Worm (Caenorhabditis elegans): ENCODE data around the gene gldi-5.

ce11 chrIII:3703397-3703796 is 22.9 kb downstream of the gldi-5 start, which contains the start of gene C14B1.3:
- TF ChIP-seq mec-3 (tag; optimal IDR thresholded peaks at IDR 0.05; ENCODE audit: borderline replicate concordance) (no peak), tbx-2 (tag; optimal IDR thresholded peaks at IDR 0.05) (no peak), hlh-30 (tag; optimal IDR thresholded peaks at IDR 0.05; ENCODE audit: insufficient read depth) (peak; percentile 45), fkh-10 (GFP tag; optimal IDR thresholded peaks at IDR 0.05) (no peak), ceh-45 (GFP tag; IDR thresholded peaks at IDR 0.05) (no peak)
